Fruit fly (Drosophila melanogaster) whole organism, adult: ENCODE measurements around the gene Nrd1.

Experiments
- CG12768 ChIP-seq: fragments of 200-800 bp; sonication (Bioruptor generic); optimal IDR thresholded peaks from 2 replicates; lab custom pipeline; 2017; ENCODE audit warnings: missing biosample characterization, missing genetic modification characterization, mild to moderate bottlenecking, moderate library complexity, missing genetic modification reagents
- CG14711 ChIP-seq: fragments of 200-800 bp; sonication (Bioruptor generic); optimal IDR thresholded peaks from 2 replicates; lab custom pipeline; 2018; ENCODE audit warnings: missing biosample characterization, mild to moderate bottlenecking, missing genetic modification characterization, moderate library complexity
- CG5204 ChIP-seq: fragments of 200-800 bp; sonication (Bioruptor generic); optimal IDR thresholded peaks from 2 replicates; lab custom pipeline; 2016; ENCODE audit warnings: missing biosample characterization, missing genetic modification characterization
- CG7045 ChIP-seq: fragments of 200-800 bp; sonication (Bioruptor generic); optimal IDR thresholded peaks from 2 replicates; lab custom pipeline; 2017; ENCODE audit warnings: missing biosample characterization, mild to moderate bottlenecking, missing genetic modification characterization
- CG7101 ChIP-seq: fragments of 200-800 bp; sonication (Bioruptor generic); optimal IDR thresholded peaks from 2 replicates; lab custom pipeline; 2018; ENCODE audit warnings: missing biosample characterization, mild to moderate bottlenecking, missing genetic modification characterization, moderate library complexity
- bab1 ChIP-seq: fragments of 200-800 bp; sonication (Bioruptor generic); optimal IDR thresholded peaks from 3 replicates; lab custom pipeline; 2019; ENCODE audit warnings: missing biosample characterization, mild to moderate bottlenecking, missing genetic modification characterization, moderate library complexity
- cic ChIP-seq: fragments of 200-800 bp; sonication (Bioruptor generic); optimal IDR thresholded peaks from 2 replicates; lab custom pipeline; 2017; ENCODE audit warnings: missing biosample characterization, mild to moderate bottlenecking, missing genetic modification characterization, moderate library complexity
- cnc ChIP-seq, 2 experiments: fragments of >200 bp; optimal IDR thresholded peaks; 2 replicates each; lab custom pipeline; 2017
- kay ChIP-seq: fragments of 200-800 bp; sonication (Bioruptor generic); peaks from one replicate; lab custom pipeline; 2016; ENCODE audit warnings: missing biosample characterization, missing genetic modification characterization, borderline replicate concordance
- ovo ChIP-seq: fragments of 200-800 bp; sonication (Bioruptor generic); optimal IDR thresholded peaks from 2 replicates; lab custom pipeline; 2016; ENCODE audit warnings: missing biosample characterization, missing genetic modification characterization
- pad ChIP-seq: fragments of 200-800 bp; sonication (Bioruptor generic); optimal IDR thresholded peaks from 3 replicates; lab custom pipeline; 2017; ENCODE audit warnings: missing biosample characterization, missing genetic modification characterization, mild to moderate bottlenecking, moderate library complexity, missing genetic modification reagents

DNA sequence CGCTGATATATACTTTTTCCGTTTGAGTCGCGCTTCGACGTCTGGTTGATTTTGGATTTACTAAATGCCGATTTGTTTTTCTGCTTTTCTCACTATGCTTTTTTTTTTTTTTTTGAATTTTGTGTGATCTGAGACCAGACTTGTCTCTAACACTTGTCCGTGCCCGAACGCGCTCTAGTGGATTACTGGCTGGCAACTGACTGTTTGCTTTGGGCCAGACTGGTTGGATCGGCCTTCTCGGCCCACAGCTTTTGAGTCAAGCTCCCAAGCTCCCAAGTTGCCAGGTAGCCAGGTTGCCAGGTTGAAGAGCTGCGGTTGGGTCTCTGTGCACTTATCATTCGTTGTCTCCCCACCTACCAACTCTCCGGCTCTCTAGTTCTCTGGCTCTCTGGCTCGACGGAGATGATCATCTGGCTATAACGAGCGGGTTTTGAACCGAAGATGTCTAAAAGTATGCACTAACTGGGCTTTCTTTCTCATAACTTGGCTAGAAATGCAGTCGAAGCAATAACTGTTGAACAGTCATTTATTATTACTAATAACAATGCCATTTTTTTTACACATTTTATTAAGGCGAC, 48.5 kb upstream of the Nrd1 start, which contains the start of gene pot:
- TF ChIP-seq cnc (optimal IDR thresholded peaks at IDR 0.05; lab: Kevin White, UChicago) (no peak), CG5204 (no peak), CG7101 (tag; lab: Kevin White, UChicago) (no peak), CG7045 (GFP tag; lab: Kevin White, UChicago) (no peak), bab1 (no peak), pad (GFP tag; lab: Kevin White, UChicago) (no peak), kay (GFP tag; lab: Kevin White, UChicago) (no peak), cic (no peak), ovo (GFP tag; lab: Kevin White, UChicago) (no peak), CG12768 (GFP tag; lab: Kevin White, UChicago) (no peak), CG14711 (tag; lab: Kevin White, UChicago) (no peak)
